Worm (Caenorhabditis elegans) whole organism, young adult: ENCODE data around the gene kin-18.
A peak's percentile ranks its signal among the peaks of the same experiment; 100 is the strongest.

ENCODE experiments used
- B0336.3 ChIP-seq: fragments of 200-800 bp; sonication (Bioruptor generic); IDR thresholded peaks from 2 replicates; pipeline ENCODE4 v1.3.6; 2022; ENCODE audit warnings: missing genetic modification characterization, missing compliant biosample characterization
- C06A6.2 ChIP-seq: fragments of 200-800 bp; sonication (Bioruptor generic); conservative IDR thresholded peaks from 2 replicates; pipeline ENCODE4 v1.3.6; 2022; ENCODE audit warnings: missing genetic modification characterization, missing compliant biosample characterization
- C17E4.6 ChIP-seq: fragments of 200-800 bp; sonication (Bioruptor generic); IDR thresholded peaks from 2 replicates; pipeline ENCODE4 v1.3.6; 2022; ENCODE audit warnings: missing genetic modification reagents, missing genetic modification characterization, missing compliant biosample characterization
- K12H6.12 ChIP-seq: fragments of 200-800 bp; sonication (Bioruptor generic); optimal IDR thresholded peaks from 2 replicates; lab custom pipeline; 2018; ENCODE audit warnings: mild to moderate bottlenecking, missing genetic modification characterization, missing compliant biosample characterization
- ZK185.1 ChIP-seq: sonication (generic microtip); optimal IDR thresholded peaks from 2 replicates; lab custom pipeline; 2016; ENCODE audit warnings: mild to moderate bottlenecking, missing genetic modification characterization, missing compliant biosample characterization; ENCODE audit not compliant: poor library complexity, severe bottlenecking
- aptf-2 ChIP-seq: fragments of 200-800 bp; sonication (Bioruptor generic); conservative IDR thresholded peaks from 2 replicates; pipeline ENCODE4 v1.3.6; 2022; ENCODE audit warnings: missing genetic modification reagents, missing genetic modification characterization, missing compliant biosample characterization
- attf-3 ChIP-seq: fragments of 200-800 bp; sonication (Bioruptor generic); conservative IDR thresholded peaks from 2 replicates; pipeline ENCODE4 v1.3.6; 2022; ENCODE audit warnings: missing genetic modification reagents, missing genetic modification characterization, missing compliant biosample characterization
- ccch-3 ChIP-seq: fragments of 200-800 bp; sonication (Bioruptor generic); optimal IDR thresholded peaks from 2 replicates; lab custom pipeline; 2018; ENCODE audit warnings: mild to moderate bottlenecking, missing genetic modification characterization, missing compliant biosample characterization
- ceh-27 ChIP-seq: fragments of 200-800 bp; sonication (Bioruptor generic); optimal IDR thresholded peaks from 2 replicates; lab custom pipeline; 2018; ENCODE audit warnings: mild to moderate bottlenecking, missing genetic modification characterization, moderate library complexity, missing compliant biosample characterization
- ceh-40 ChIP-seq: fragments of 200-800 bp; sonication (Bioruptor generic); IDR thresholded peaks from 2 replicates; pipeline ENCODE4 v1.3.6; 2022; ENCODE audit warnings: missing genetic modification characterization, missing compliant biosample characterization
- ceh-58 ChIP-seq: fragments of 200-800 bp; sonication (Bioruptor generic); IDR thresholded peaks from 2 replicates; pipeline ENCODE4 v1.3.6; 2022; ENCODE audit warnings: missing genetic modification characterization, missing compliant biosample characterization
- ceh-91 ChIP-seq: fragments of 200-800 bp; sonication (Bioruptor generic); IDR thresholded peaks from 2 replicates; pipeline ENCODE4 v1.3.6; 2022; ENCODE audit warnings: missing genetic modification reagents, missing genetic modification characterization, missing compliant biosample characterization
- dpff-1 ChIP-seq: sonication (generic microtip); optimal IDR thresholded peaks from 2 replicates; lab custom pipeline; 2017; ENCODE audit warnings: mild to moderate bottlenecking, missing genetic modification characterization, missing compliant biosample characterization
- egrh-3 ChIP-seq: fragments of 200-800 bp; sonication (Bioruptor generic); IDR thresholded peaks from 2 replicates; pipeline ENCODE4 v1.3.6; 2022; ENCODE audit warnings: missing genetic modification reagents, missing genetic modification characterization, missing compliant biosample characterization
- gei-17 ChIP-seq: fragments of 200-800 bp; sonication (Bioruptor generic); optimal IDR thresholded peaks from 2 replicates; lab custom pipeline; 2018; ENCODE audit warnings: mild to moderate bottlenecking, missing genetic modification characterization, missing compliant biosample characterization
- him-1 ChIP-seq: sonication (generic microtip); optimal IDR thresholded peaks from 2 replicates; lab custom pipeline; 2016; ENCODE audit warnings: missing genotype, missing genetic modification reagents, missing genetic modification characterization, missing compliant biosample characterization
- hmg-20 ChIP-seq: fragments of 200-800 bp; sonication (Bioruptor generic); IDR thresholded peaks from 2 replicates; pipeline ENCODE4 v1.3.6; 2022; ENCODE audit warnings: missing genetic modification reagents, missing genetic modification characterization, missing compliant biosample characterization
- hsf-1 ChIP-seq: fragments of 200-800 bp; sonication (Bioruptor generic); IDR thresholded peaks from 2 replicates; pipeline ENCODE4 v1.3.6; 2022; ENCODE audit warnings: missing genetic modification reagents, missing genetic modification characterization, missing compliant biosample characterization
- lag-1 ChIP-seq: fragments of 200-800 bp; sonication (Bioruptor generic); IDR thresholded peaks from 2 replicates; pipeline ENCODE4 v1.3.6; 2022; ENCODE audit warnings: missing genetic modification reagents, missing genetic modification characterization, missing compliant biosample characterization
- let-607 ChIP-seq, 2 experiments: fragments of 200-800 bp in 1 of 2; sonication (Bioruptor generic) in 1 of 2; sonication (generic microtip) in 1 of 2; optimal IDR thresholded peaks; 2 replicates each; lab custom pipeline; 2016 to 2018; ENCODE audit warnings: mild to moderate bottlenecking in 2 of 2, missing compliant biosample characterization in 2 of 2, missing genetic modification characterization in 2 of 2, moderate library complexity in 2 of 2, missing genotype in 1 of 2
- lin-35 ChIP-seq, 3 experiments: fragments of 150-350 bp in 2 of 3; sonication (generic microtip) in 1 of 3; optimal IDR thresholded peaks; 2 replicates each; lab custom pipeline; 2014 to 2018; ENCODE audit warnings: missing biosample characterization in 3 of 3, missing genetic modification characterization in 3 of 3, missing genetic modification reagents in 3 of 3
- lin-40 ChIP-seq: sonication (generic microtip); optimal IDR thresholded peaks from 2 replicates; lab custom pipeline; 2016; ENCODE audit warnings: missing genetic modification characterization, mild to moderate bottlenecking, missing compliant biosample characterization, missing genotype, missing genetic modification reagents
- lir-1 ChIP-seq: fragments of 200-800 bp; sonication (Bioruptor generic); conservative IDR thresholded peaks from 2 replicates; pipeline ENCODE4 v1.3.6; 2022; ENCODE audit warnings: missing genetic modification reagents, missing genetic modification characterization, missing compliant biosample characterization
- madf-10 ChIP-seq: sonication (generic microtip); optimal IDR thresholded peaks from 2 replicates; lab custom pipeline; 2016; ENCODE audit warnings: mild to moderate bottlenecking, missing genetic modification characterization, missing compliant biosample characterization
- mcd-1 ChIP-seq: fragments of 200-800 bp; sonication (Bioruptor generic); IDR thresholded peaks from 2 replicates; pipeline ENCODE4 v1.3.6; 2022; ENCODE audit warnings: missing genetic modification reagents, missing genetic modification characterization, missing compliant biosample characterization
- nfya-1 ChIP-seq: sonication (generic microtip); optimal IDR thresholded peaks from 2 replicates; lab custom pipeline; 2017; ENCODE audit warnings: antibody characterized with exemption, missing compliant biosample characterization, missing genetic modification characterization, borderline replicate concordance; ENCODE audit not compliant: insufficient read depth
- nfyb-1 ChIP-seq: fragments of 200-800 bp; sonication (Bioruptor generic); IDR thresholded peaks from 2 replicates; pipeline ENCODE4 v1.3.6; 2022; ENCODE audit warnings: missing genetic modification reagents, missing genetic modification characterization, missing compliant biosample characterization
- nhr-80 ChIP-seq: sonication (generic microtip); optimal IDR thresholded peaks from 2 replicates; lab custom pipeline; 2016; ENCODE audit warnings: missing genetic modification characterization, missing compliant biosample characterization
- nhr-90 ChIP-seq: sonication (generic microtip); optimal IDR thresholded peaks from 2 replicates; lab custom pipeline; 2016; ENCODE audit warnings: missing genotype, mild to moderate bottlenecking, missing genetic modification characterization, missing compliant biosample characterization
- pha-4 ChIP-seq: fragments of 150-350 bp; sonication (generic microtip); optimal IDR thresholded peaks from 2 replicates; lab custom pipeline; 2014; ENCODE audit warnings: missing biosample characterization, missing genetic modification reagents, missing genetic modification characterization
- repo-1 ChIP-seq: sonication (generic microtip); optimal IDR thresholded peaks from 2 replicates; lab custom pipeline; 2017; ENCODE audit warnings: mild to moderate bottlenecking, missing genetic modification characterization, missing compliant biosample characterization
- sea-2 ChIP-seq: fragments of 200-800 bp; sonication (Bioruptor generic); IDR thresholded peaks from 2 replicates; pipeline ENCODE4 v1.3.6; 2022; ENCODE audit warnings: missing genetic modification characterization, missing compliant biosample characterization
- sptf-2 ChIP-seq: fragments of 200-800 bp; sonication (Bioruptor generic); optimal IDR thresholded peaks from 2 replicates; lab custom pipeline; 2018; ENCODE audit warnings: mild to moderate bottlenecking, missing genetic modification characterization, missing compliant biosample characterization
- tbx-9 ChIP-seq: sonication (generic microtip); optimal IDR thresholded peaks from 2 replicates; lab custom pipeline; 2016; ENCODE audit warnings: borderline replicate concordance, missing genetic modification characterization, inconsistent platforms, missing compliant biosample characterization
- unc-62 ChIP-seq: fragments of 150-350 bp; optimal IDR thresholded peaks from 2 replicates; lab custom pipeline; 2014; ENCODE audit warnings: missing biosample characterization, missing genetic modification reagents, missing genetic modification characterization
- zfh-2 ChIP-seq: fragments of 200-800 bp; sonication (Bioruptor generic); conservative IDR thresholded peaks from 2 replicates; pipeline ENCODE4 v1.3.6; 2022; ENCODE audit warnings: missing genetic modification reagents, missing genetic modification characterization, missing compliant biosample characterization
- zim-3 ChIP-seq: sonication (generic microtip); optimal IDR thresholded peaks from 2 replicates; lab custom pipeline; 2017; ENCODE audit warnings: mild to moderate bottlenecking, missing genetic modification characterization, moderate library complexity, missing compliant biosample characterization
- ztf-22 ChIP-seq: fragments of 200-800 bp; sonication (Bioruptor generic); optimal IDR thresholded peaks from 2 replicates; lab custom pipeline; 2018; ENCODE audit warnings: mild to moderate bottlenecking, missing genetic modification characterization, moderate library complexity, missing compliant biosample characterization
- ztf-3 ChIP-seq: fragments of 200-800 bp; sonication (Bioruptor generic); optimal IDR thresholded peaks from 2 replicates; lab custom pipeline; 2018; ENCODE audit warnings: mild to moderate bottlenecking, missing genetic modification characterization, missing compliant biosample characterization

The kin-18 gene

DNA sequence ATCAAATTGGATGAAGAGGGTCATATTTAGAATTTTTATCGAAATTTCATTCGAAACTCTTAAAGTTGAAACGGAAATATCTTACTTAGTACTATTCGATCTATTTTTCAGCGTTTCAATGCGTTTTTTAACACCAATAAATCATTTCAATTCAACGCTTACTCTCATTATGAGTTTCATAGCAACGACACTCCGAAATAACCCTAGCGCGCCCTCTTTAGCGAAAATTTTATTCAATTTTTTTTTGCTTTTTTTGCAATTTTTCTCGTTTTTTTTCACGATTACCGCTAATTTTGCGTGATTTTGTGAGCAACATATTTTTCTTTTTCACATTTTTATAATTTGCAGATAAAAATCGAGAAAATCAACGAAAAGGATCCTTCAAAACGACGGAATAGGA lies 33.7 kb downstream of the kin-18 start:
- TF ChIP-seq attf-3 = peak; percentile 73

ce11 chrIII:6153112-6153511 lies 34.7 kb downstream of the kin-18 start:
- TF ChIP-seq mcd-1 (GFP tag; lab: Robert Waterston, UW) (peak; percentile 25; the same call in 1 of the 2 replicates), egrh-3 (GFP tag; lab: Robert Waterston, UW) (peak; percentile 83), C17E4.6 (GFP tag; lab: Robert Waterston, UW) (peak; percentile 31; the same call in 1 of the 2 replicates)

- TF ChIP-seq B0336.3 (no peak), ceh-91 (no peak)
These were observed 36.2 kb downstream of the kin-18 start for ce11 chrIII:6154586-6154985.

DNA sequence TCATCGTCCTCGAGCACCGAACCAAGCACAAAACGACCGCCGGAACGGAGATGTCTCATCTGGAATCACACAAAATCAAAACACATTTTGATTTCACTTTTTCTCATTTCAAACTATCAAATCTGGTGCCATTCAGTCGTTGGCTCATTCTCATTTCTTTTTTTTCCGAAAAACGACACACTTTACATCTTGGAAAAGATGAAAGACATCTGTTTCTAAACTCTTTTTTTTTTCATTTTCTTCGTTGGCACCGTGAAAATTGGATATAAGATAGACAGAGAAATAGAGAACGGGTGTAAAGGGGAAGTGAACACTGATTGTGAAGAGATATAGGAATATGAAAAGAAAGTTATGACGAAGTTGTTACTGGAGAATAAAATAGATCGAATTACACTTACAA lies 37.4 kb downstream of the kin-18 start:
- no peak for TF ChIP-seq tbx-9 (tag; lab: Kevin White, UChicago)
- no peak for TF ChIP-seq zim-3
- TF ChIP-seq K12H6.12 = no peak
- TF ChIP-seq pha-4 (tag; lab: Kevin White, UChicago) = no peak
- TF ChIP-seq nfya-1 (tag; lab: Kevin White, UChicago) = no peak
- no peak for TF ChIP-seq nfyb-1 (GFP tag; lab: Robert Waterston, UW)
- TF ChIP-seq lir-1 (GFP tag; lab: Robert Waterston, UW) = no peak
- no peak for TF ChIP-seq C06A6.2
- TF ChIP-seq madf-10 (tag; lab: Kevin White, UChicago) = no peak
- TF ChIP-seq ceh-27 = no peak
- TF ChIP-seq repo-1 = no peak
- no peak for TF ChIP-seq hsf-1 (GFP tag; lab: Robert Waterston, UW)
- TF ChIP-seq him-1 (tag; lab: Kevin White, UChicago) = no peak
- no peak for TF ChIP-seq sea-2 (GFP tag; lab: Robert Waterston, UW)
- no peak for TF ChIP-seq lin-40 (tag; lab: Kevin White, UChicago)
- no peak for TF ChIP-seq hmg-20 (GFP tag; lab: Robert Waterston, UW)
- TF ChIP-seq, all 124 proteins: peak for 0

- peak; percentile 80 for TF ChIP-seq zfh-2 (GFP tag; lab: Robert Waterston, UW)
- no peak for TF ChIP-seq lag-1
These were observed 39.4 kb downstream of the kin-18 start, which contains the start of gene anmt-2 for ce11 chrIII:6157708-6158321. anmt-2 (minus strand) TSS chrIII:6157758.

- TF ChIP-seq ZK185.1 (tag; lab: Kevin White, UChicago) (peak; percentile 80), ccch-3 (GFP tag; lab: Kevin White, UChicago) (no peak), nhr-80 (peak; percentile 99), nhr-90 (peak; percentile 78), unc-62 (GFP tag; lab: Kevin White, UChicago) (no peak), nfyb-1 (GFP tag; lab: Robert Waterston, UW) (peak; percentile 80), ceh-58 (GFP tag; lab: Robert Waterston, UW) (no peak), ceh-40 (GFP tag; lab: Robert Waterston, UW) (0 out of 2 replicates have a peak, but pooled peaks have one; percentile 56), mcd-1 (GFP tag; lab: Robert Waterston, UW) (peak; percentile 62), lin-35 (GFP tag; optimal IDR thresholded peaks at IDR 0.05; lab: Kevin White, UChicago) (peak in 1 of 3 experiments; percentile 60), sptf-2 (GFP tag; lab: Kevin White, UChicago) (no peak), ztf-22 (GFP tag; lab: Kevin White, UChicago) (no peak), ztf-3 (no peak), aptf-2 (GFP tag; lab: Robert Waterston, UW) (no peak), dpff-1 (peak; percentile 42), gei-17 (GFP tag; lab: Kevin White, UChicago) (peak; percentile 44), let-607 (tag; optimal IDR thresholded peaks at IDR 0.05; lab: Kevin White, UChicago) (peak; percentile 48 to 68)
These were observed 40.4 kb downstream of the kin-18 start, which contains the start of gene nfm-1 for ce11 chrIII:6158642-6159475. nfm-1 (plus strand) TSS chrIII:6159453.
